Worm (Caenorhabditis elegans): ENCODE results near the gene lgc-44.

lgc-44 gene

ce11 chrV:11673746-11674365 lies 1.5 kb upstream of the lgc-44 start:
- TF ChIP-seq nhr-28 (tag; optimal IDR thresholded peaks at IDR 0.05) (peak; percentile 32), ceh-62 (tag; optimal IDR thresholded peaks at IDR 0.05) (no peak), zip-2 (tag; optimal IDR thresholded peaks at IDR 0.05) (no peak), F10B5.3 (tag; optimal IDR thresholded peaks at IDR 0.05) (no peak), egl-43 (GFP tag; IDR thresholded peaks at IDR 0.05) (no peak), aha-1 (tag) (peak; percentile 77), fos-1 (tag; optimal IDR thresholded peaks at IDR 0.05) (no peak), lin-39 (tag; optimal IDR thresholded peaks at IDR 0.05) (no peak), nhr-6 (tag; optimal IDR thresholded peaks at IDR 0.05) (peak; percentile 35), egl-27 (tag; optimal IDR thresholded peaks at IDR 0.05) (no peak), hlh-11 (tag; optimal IDR thresholded peaks at IDR 0.05) (peak; percentile 31)

ce11 chrV:11667176-11667575 lies 5.2 kb downstream of the lgc-44 start, which contains the start of gene F46F3.3:
TSS of gene F46F3.3 (plus strand) at chrV:11667476.
- TF ChIP-seq unc-62 (GFP tag; optimal IDR thresholded peaks at IDR 0.05 in 1 of 2) (peak in 1 of 2 experiments; percentile 17), unc-62 (tag; optimal IDR thresholded peaks at IDR 0.05) (no peak), daf-19 (GFP tag; conservative IDR thresholded peaks at IDR 0.05) (no peak)

ce11 chrV:11664875-11665384 lies 7.5 kb downstream of the lgc-44 start, which contains the start of gene ceh-27:
TSS of gene ceh-27 (minus strand) at chrV:11665102.
- TF ChIP-seq lim-7 (GFP tag; IDR thresholded peaks at IDR 0.05) (0 out of 2 replicates have a peak, but pooled peaks have one; percentile 10), cey-2 (tag; optimal IDR thresholded peaks at IDR 0.05; ENCODE audit: borderline replicate concordance, insufficient read depth) (no peak), dmd-9 (GFP tag; IDR thresholded peaks at IDR 0.05) (no peak), fkh-10 (GFP tag; optimal IDR thresholded peaks at IDR 0.05) (peak; percentile 52)

- TF ChIP-seq skn-1 (tag; optimal IDR thresholded peaks at IDR 0.05) (no peak), daf-8 (GFP tag; IDR thresholded peaks at IDR 0.05) (no peak), zag-1 (tag; optimal IDR thresholded peaks at IDR 0.05) (no peak), tag-97 (GFP tag; IDR thresholded peaks at IDR 0.05) (no peak), hlh-11 (tag; optimal IDR thresholded peaks at IDR 0.05) (no peak)
Observed at ce11 chrV:11660566-11660965, 11.8 kb downstream of the lgc-44 start.

- no peak for TF ChIP-seq fkh-10 (GFP tag; optimal IDR thresholded peaks at IDR 0.05)
- TF ChIP-seq ceh-28 (tag; optimal IDR thresholded peaks at IDR 0.05), result no peak
- TF ChIP-seq aly-2 (tag; optimal IDR thresholded peaks at IDR 0.05), result no peak
- no peak for TF ChIP-seq duxl-1 (tag; optimal IDR thresholded peaks at IDR 0.05; ENCODE audit: poor library complexity)
- no peak for TF ChIP-seq pha-4 (GFP tag; IDR thresholded peaks at IDR 0.05)
- no peak for TF ChIP-seq pha-4 (tag; optimal IDR thresholded peaks at IDR 0.05)
- no peak for TF ChIP-seq Y5F2A.4 (GFP tag; optimal IDR thresholded peaks at IDR 0.05)
- TF ChIP-seq ces-1 (GFP tag; optimal IDR thresholded peaks at IDR 0.05), result no peak
- no peak for TF ChIP-seq dve-1 (tag; optimal IDR thresholded peaks at IDR 0.05; ENCODE audit: insufficient read depth)
- no peak for TF ChIP-seq ceh-82 (tag; optimal IDR thresholded peaks at IDR 0.05)
- TF ChIP-seq ama-1 (optimal IDR thresholded peaks at IDR 0.05), result no peak
- no peak for TF ChIP-seq nhr-76 (tag; optimal IDR thresholded peaks at IDR 0.05)
- no peak for TF ChIP-seq Y75B8A.6 (GFP tag; IDR thresholded peaks at IDR 0.05)
- TF ChIP-seq daf-16 (GFP tag; optimal IDR thresholded peaks at IDR 0.05), result no peak
- no peak for TF ChIP-seq daf-16 (tag; optimal IDR thresholded peaks at IDR 0.05)
- no peak for TF ChIP-seq unc-130 (GFP tag; optimal IDR thresholded peaks at IDR 0.05)
Observed at ce11 chrV:11656469-11656868, 15.9 kb downstream of the lgc-44 start.

All from whole organism, L4 larva.